Worm (Caenorhabditis elegans): Measurements from ENCODE around the gene col-132.

DNA sequence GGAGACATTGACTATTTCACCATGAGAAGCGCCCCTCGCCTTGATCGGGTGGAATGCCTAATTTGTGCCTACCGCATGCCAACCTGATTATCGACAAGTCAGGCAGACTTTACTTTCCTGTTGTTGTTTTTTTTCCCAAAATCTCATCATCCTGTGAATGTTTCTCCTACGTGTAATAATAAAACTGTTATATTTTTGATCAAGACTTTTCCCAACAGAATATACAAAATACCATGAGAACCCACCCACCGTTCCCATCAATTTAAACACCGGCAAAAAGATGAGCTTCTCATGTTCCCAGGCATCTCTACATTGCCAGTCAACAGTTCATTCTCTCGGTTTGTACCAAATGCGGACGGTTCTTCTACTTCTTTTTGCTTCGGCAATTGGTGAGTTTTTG is 44.0 kb downstream of the col-132 start, which contains the start of gene scl-9:
- TF ChIP-seq madf-5 (GFP tag; IDR thresholded peaks at IDR 0.05) (no peak), D1046.2 (GFP tag; IDR thresholded peaks at IDR 0.05) (no peak), ama-1 (optimal IDR thresholded peaks at IDR 0.05) (no peak), lin-15B (tag; optimal IDR thresholded peaks at IDR 0.05) (no peak), pqm-1 (tag; optimal IDR thresholded peaks at IDR 0.05) (no peak), aly-2 (tag; optimal IDR thresholded peaks at IDR 0.05) (no peak), nhr-28 (tag; optimal IDR thresholded peaks at IDR 0.05) (no peak), zag-1 (tag; optimal IDR thresholded peaks at IDR 0.05) (no peak)

All from whole organism, L4 larva.